Worm (Caenorhabditis elegans): Measurements from ENCODE around the gene ZK593.3.

The ZK593.3 gene

DNA sequence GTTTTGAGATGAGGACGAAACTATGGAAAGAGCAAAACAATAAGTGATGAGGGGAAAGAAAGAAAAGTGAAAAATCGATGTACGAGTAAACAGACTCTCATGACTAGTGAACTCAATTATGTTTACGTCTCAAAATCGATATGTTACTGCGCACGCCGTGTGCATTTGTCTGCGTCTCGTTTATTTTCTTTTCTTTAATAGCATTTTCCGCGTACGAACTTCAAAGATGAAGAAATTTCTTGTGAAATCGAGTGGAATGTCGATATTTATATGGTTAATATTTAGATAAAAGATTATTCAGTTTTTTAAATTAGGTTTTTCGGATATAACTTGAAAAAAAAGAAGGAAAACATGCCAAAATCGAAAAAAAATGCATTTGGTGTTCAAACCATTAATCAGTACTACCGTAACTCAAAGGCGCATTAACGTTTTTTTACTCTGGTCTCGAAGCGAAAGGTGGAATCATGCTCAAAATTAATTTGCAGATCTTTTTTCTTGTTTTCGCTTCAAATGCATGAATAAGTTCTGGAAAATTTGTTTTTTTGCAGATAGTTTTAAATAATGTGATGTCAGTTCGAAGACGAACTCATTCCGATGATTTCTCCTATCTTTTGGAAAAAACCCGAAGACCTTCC lies 21.5 kb downstream of the ZK593.3 start, which contains the start of gene fic-1 (continued):
- TF ChIP-seq D2030.7 (GFP tag; IDR thresholded peaks at IDR 0.05) (0 out of 2 replicates have a peak, but pooled peaks have one; percentile 19), unc-130 (GFP tag; optimal IDR thresholded peaks at IDR 0.05) (no peak), athp-1 (tag; optimal IDR thresholded peaks at IDR 0.05) (no peak), ZK185.1 (tag; optimal IDR thresholded peaks at IDR 0.05; ENCODE audit: poor library complexity, severe bottlenecking) (no peak), F57C9.4 (tag; optimal IDR thresholded peaks at IDR 0.05) (no peak), lag-1 (GFP tag; IDR thresholded peaks at IDR 0.05) (no peak), zim-3 (tag; optimal IDR thresholded peaks at IDR 0.05) (no peak), hrde-1 (tag; optimal IDR thresholded peaks at IDR 0.05; ENCODE audit: borderline replicate concordance) (no peak), snpc-3.4 (tag; optimal IDR thresholded peaks at IDR 0.05) (peak; percentile 10), snpc-1.1 (tag; optimal IDR thresholded peaks at IDR 0.05; ENCODE audit: insufficient read depth) (no peak), tlf-1 (GFP tag; optimal IDR thresholded peaks at IDR 0.05) (no peak), mcd-1 (GFP tag; IDR thresholded peaks at IDR 0.05) (no peak), hsf-1 (GFP tag; IDR thresholded peaks at IDR 0.05) (no peak), nhr-80 (tag; optimal IDR thresholded peaks at IDR 0.05) (no peak), nhr-27 (tag; optimal IDR thresholded peaks at IDR 0.05) (no peak), F55B11.4 (tag; optimal IDR thresholded peaks at IDR 0.05; ENCODE audit: borderline replicate concordance, insufficient read depth) (no peak), hlh-12 (tag; optimal IDR thresholded peaks at IDR 0.05) (no peak), mel-28 (tag; optimal IDR thresholded peaks at IDR 0.05; ENCODE audit: borderline replicate concordance) (no peak), efl-1 (GFP tag; optimal IDR thresholded peaks at IDR 0.05) (no peak), unc-62 (GFP tag; optimal IDR thresholded peaks at IDR 0.05) (peak; percentile 48), F49E8.2 (tag; optimal IDR thresholded peaks at IDR 0.05; ENCODE audit: insufficient read depth) (no peak), F23B12.7 (tag; optimal IDR thresholded peaks at IDR 0.05; ENCODE audit: insufficient read depth) (peak; percentile 21), cebp-2 (GFP tag; IDR thresholded peaks at IDR 0.05) (no peak), sptf-2 (GFP tag; optimal IDR thresholded peaks at IDR 0.05) (no peak), ekl-4 (GFP tag; IDR thresholded peaks at IDR 0.05) (no peak), Y95B8A.8 (GFP tag; IDR thresholded peaks at IDR 0.05) (no peak), ztf-26 (tag; optimal IDR thresholded peaks at IDR 0.05) (no peak), ztf-25 (GFP tag; IDR thresholded peaks at IDR 0.05) (no peak), mes-4 (tag; optimal IDR thresholded peaks at IDR 0.05) (no peak), madf-3 (GFP tag; IDR thresholded peaks at IDR 0.05) (no peak), akir-1 (GFP tag; optimal IDR thresholded peaks at IDR 0.05) (no peak), attf-6 (GFP tag; IDR thresholded peaks at IDR 0.05) (no peak), Y53G8AR.9 (GFP tag; conservative IDR thresholded peaks at IDR 0.05) (no peak), egrh-3 (GFP tag; IDR thresholded peaks at IDR 0.05) (no peak), pha-4 (tag; optimal IDR thresholded peaks at IDR 0.05) (no peak), lin-35 (GFP tag; optimal IDR thresholded peaks at IDR 0.05) (peak in 1 of 3 experiments; percentile 64), madf-10 (tag; optimal IDR thresholded peaks at IDR 0.05) (peak; percentile 14), B0336.3 (GFP tag; IDR thresholded peaks at IDR 0.05) (no peak), nhr-120 (GFP tag; IDR thresholded peaks at IDR 0.05) (no peak), B0035.1 (tag; optimal IDR thresholded peaks at IDR 0.05) (no peak), rpc-1 (optimal IDR thresholded peaks at IDR 0.05) (no peak), rpc-1 (tag; optimal IDR thresholded peaks at IDR 0.05) (no peak), Y56A3A.18 (GFP tag; IDR thresholded peaks at IDR 0.05) (no peak), tbp1 (GFP tag; optimal IDR thresholded peaks at IDR 0.05) (no peak), F37B4.10 (GFP tag; IDR thresholded peaks at IDR 0.05) (no peak), cebp-1 (GFP tag; IDR thresholded peaks at IDR 0.05) (peak; percentile 48; the same call in 1 of the 2 replicates), cebp-1 (tag; optimal IDR thresholded peaks at IDR 0.05) (peak; percentile 90), bed-1 (GFP tag; IDR thresholded peaks at IDR 0.05) (no peak), K12H6.12 (tag; optimal IDR thresholded peaks at IDR 0.05) (peak; percentile 49)
